Worm (Caenorhabditis elegans): Measurements from ENCODE around the gene H39E23.2.

H39E23.2 gene

ce11 chrV:14088051-14088450 is 22.1 kb upstream of the H39E23.2 start, which contains the start of gene D1086.19:
D1086.19 (plus strand) TSS chrV:14088351.
- TF ChIP-seq med-1 (GFP tag; optimal IDR thresholded peaks at IDR 0.05; ENCODE audit: insufficient read depth) (no peak), klf-2 (GFP tag; conservative IDR thresholded peaks at IDR 0.05) (no peak), tab-1 (GFP tag; IDR thresholded peaks at IDR 0.05) (no peak)

- TF ChIP-seq ztf-23 (GFP tag; IDR thresholded peaks at IDR 0.05) = no peak
These were observed 19.7 kb upstream of the H39E23.2 start, which contains the start of the genes D1086.5 and him-5 for ce11 chrV:14090309-14090967. D1086.5 (minus strand) TSS chrV:14090359. him-5 (plus strand) TSS chrV:14090426.

- no peak for TF ChIP-seq klf-2 (GFP tag; conservative IDR thresholded peaks at IDR 0.05)
- no peak for TF ChIP-seq flt-1 (GFP tag; IDR thresholded peaks at IDR 0.05)
- TF ChIP-seq tab-1 (GFP tag; IDR thresholded peaks at IDR 0.05) = no peak
- TF ChIP-seq ztf-29 (GFP tag; IDR thresholded peaks at IDR 0.05) = no peak
- no peak for TF ChIP-seq ztf-23 (GFP tag; IDR thresholded peaks at IDR 0.05)
- TF ChIP-seq ref-1 (GFP tag; conservative IDR thresholded peaks at IDR 0.05) = no peak
- no peak for TF ChIP-seq med-1 (GFP tag; optimal IDR thresholded peaks at IDR 0.05; ENCODE audit: insufficient read depth)
- no peak for TF ChIP-seq T22C8.4 (GFP tag; IDR thresholded peaks at IDR 0.05)
- no peak for TF ChIP-seq cog-1 (tag; optimal IDR thresholded peaks at IDR 0.05)
These were observed 17.7 kb upstream of the H39E23.2 start, which contains the start of gene D1086.3 for ce11 chrV:14092403-14092802. D1086.3 (plus strand) TSS chrV:14092792.

ce11 chrV:14093805-14094204 is 16.3 kb upstream of the H39E23.2 start, which contains the start of gene D1086.8:
D1086.8 (plus strand) TSS chrV:14094105.
- TF ChIP-seq ref-1 (GFP tag; conservative IDR thresholded peaks at IDR 0.05) = no peak
- TF ChIP-seq tab-1 (GFP tag; IDR thresholded peaks at IDR 0.05) = no peak
- no peak for TF ChIP-seq ztf-29 (GFP tag; IDR thresholded peaks at IDR 0.05)
- no peak for TF ChIP-seq med-1 (GFP tag; optimal IDR thresholded peaks at IDR 0.05; ENCODE audit: insufficient read depth)
- no peak for TF ChIP-seq T22C8.4 (GFP tag; IDR thresholded peaks at IDR 0.05)
- no peak for TF ChIP-seq ztf-23 (GFP tag; IDR thresholded peaks at IDR 0.05)
- no peak for TF ChIP-seq flt-1 (GFP tag; IDR thresholded peaks at IDR 0.05)
- no peak for TF ChIP-seq cog-1 (tag; optimal IDR thresholded peaks at IDR 0.05)
- TF ChIP-seq klf-2 (GFP tag; conservative IDR thresholded peaks at IDR 0.05) = no peak

- no peak for TF ChIP-seq T22C8.4 (GFP tag; IDR thresholded peaks at IDR 0.05)
- TF ChIP-seq klf-2 (GFP tag; conservative IDR thresholded peaks at IDR 0.05) = no peak
- TF ChIP-seq med-1 (GFP tag; optimal IDR thresholded peaks at IDR 0.05; ENCODE audit: insufficient read depth) = no peak
- no peak for TF ChIP-seq ztf-29 (GFP tag; IDR thresholded peaks at IDR 0.05)
- TF ChIP-seq ztf-23 (GFP tag; IDR thresholded peaks at IDR 0.05) = no peak
- no peak for TF ChIP-seq flt-1 (GFP tag; IDR thresholded peaks at IDR 0.05)
- no peak for TF ChIP-seq tab-1 (GFP tag; IDR thresholded peaks at IDR 0.05)
- TF ChIP-seq ref-1 (GFP tag; conservative IDR thresholded peaks at IDR 0.05) = no peak
- TF ChIP-seq cog-1 (tag; optimal IDR thresholded peaks at IDR 0.05) = no peak
These were observed 15.6 kb upstream of the H39E23.2 start for ce11 chrV:14094546-14094945.

ce11 chrV:14094953-14095352 is 15.2 kb upstream of the H39E23.2 start:
- TF ChIP-seq T22C8.4 (GFP tag; IDR thresholded peaks at IDR 0.05) (no peak), cog-1 (tag; optimal IDR thresholded peaks at IDR 0.05) (no peak), ztf-23 (GFP tag; IDR thresholded peaks at IDR 0.05) (no peak), ztf-29 (GFP tag; IDR thresholded peaks at IDR 0.05) (no peak), ref-1 (GFP tag; conservative IDR thresholded peaks at IDR 0.05) (no peak), tab-1 (GFP tag; IDR thresholded peaks at IDR 0.05) (no peak)

ce11 chrV:14097358-14097757 is 12.8 kb upstream of the H39E23.2 start:
- TF ChIP-seq ztf-23 (GFP tag; IDR thresholded peaks at IDR 0.05) (no peak), ztf-29 (GFP tag; IDR thresholded peaks at IDR 0.05) (no peak), klf-2 (GFP tag; conservative IDR thresholded peaks at IDR 0.05) (no peak), tab-1 (GFP tag; IDR thresholded peaks at IDR 0.05) (no peak), cog-1 (tag; optimal IDR thresholded peaks at IDR 0.05) (no peak), med-1 (GFP tag; optimal IDR thresholded peaks at IDR 0.05; ENCODE audit: insufficient read depth) (no peak), T22C8.4 (GFP tag; IDR thresholded peaks at IDR 0.05) (no peak)

- TF ChIP-seq tab-1 (GFP tag; IDR thresholded peaks at IDR 0.05) = no peak
- TF ChIP-seq ztf-23 (GFP tag; IDR thresholded peaks at IDR 0.05) = no peak
- TF ChIP-seq ztf-29 (GFP tag; IDR thresholded peaks at IDR 0.05) = no peak
- no peak for TF ChIP-seq T22C8.4 (GFP tag; IDR thresholded peaks at IDR 0.05)
- TF ChIP-seq ref-1 (GFP tag; conservative IDR thresholded peaks at IDR 0.05) = no peak
- TF ChIP-seq klf-2 (GFP tag; conservative IDR thresholded peaks at IDR 0.05) = no peak
These were observed 11.6 kb upstream of the H39E23.2 start, which contains the start of the genes D1086.2 and D1086.1 for ce11 chrV:14098519-14098918. D1086.2 (minus strand) TSS chrV:14098668. D1086.1 (plus strand) TSS chrV:14098858.

ce11 chrV:14100886-14101285 is 9.3 kb upstream of the H39E23.2 start, which contains the start of gene D1086.12:
D1086.12 (plus strand) TSS chrV:14101186.
- no peak for TF ChIP-seq T22C8.4 (GFP tag; IDR thresholded peaks at IDR 0.05)
- TF ChIP-seq flt-1 (GFP tag; IDR thresholded peaks at IDR 0.05) = no peak
- TF ChIP-seq klf-2 (GFP tag; conservative IDR thresholded peaks at IDR 0.05) = no peak
- no peak for TF ChIP-seq ref-1 (GFP tag; conservative IDR thresholded peaks at IDR 0.05)
- no peak for TF ChIP-seq ztf-23 (GFP tag; IDR thresholded peaks at IDR 0.05)
- TF ChIP-seq tab-1 (GFP tag; IDR thresholded peaks at IDR 0.05) = no peak
- TF ChIP-seq cog-1 (tag; optimal IDR thresholded peaks at IDR 0.05) = no peak
- no peak for TF ChIP-seq ztf-29 (GFP tag; IDR thresholded peaks at IDR 0.05)

- TF ChIP-seq ztf-29 (GFP tag; IDR thresholded peaks at IDR 0.05) (no peak), ztf-23 (GFP tag; IDR thresholded peaks at IDR 0.05) (no peak), med-1 (GFP tag; optimal IDR thresholded peaks at IDR 0.05; ENCODE audit: insufficient read depth) (no peak), ref-1 (GFP tag; conservative IDR thresholded peaks at IDR 0.05) (no peak), klf-2 (GFP tag; conservative IDR thresholded peaks at IDR 0.05) (no peak), tab-1 (GFP tag; IDR thresholded peaks at IDR 0.05) (no peak), flt-1 (GFP tag; IDR thresholded peaks at IDR 0.05) (no peak)
These were observed 6.2 kb upstream of the H39E23.2 start, which contains the start of gene D1086.9 for ce11 chrV:14103970-14104369. D1086.9 (plus strand) TSS chrV:14104270.

Data from whole organism, midembryonic.